Worm (Caenorhabditis elegans): ENCODE measurements around the gene H20J04.1.

Gene H20J04.1

DNA sequence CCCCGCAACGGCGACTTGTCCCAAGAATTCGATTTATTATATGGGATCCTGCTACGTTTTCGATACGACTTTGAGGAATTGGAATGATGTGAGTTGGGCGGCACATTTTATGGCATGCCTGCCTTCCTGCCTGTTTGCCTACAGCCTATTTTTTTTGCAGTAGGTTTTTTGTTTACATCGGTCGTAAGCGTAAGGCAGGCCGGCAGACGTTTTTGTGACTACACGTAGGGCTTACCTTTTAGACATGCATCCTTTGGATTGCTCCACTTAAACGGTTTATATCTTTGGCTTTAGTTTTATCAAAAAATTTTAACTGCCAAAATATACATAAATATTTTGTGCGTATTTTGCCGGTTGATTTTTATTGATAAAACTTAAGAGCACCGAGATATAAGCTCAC lies 3.8 kb downstream of the H20J04.1 start:
- no peak for TF ChIP-seq fos-1 (tag; optimal IDR thresholded peaks at IDR 0.05)

DNA sequence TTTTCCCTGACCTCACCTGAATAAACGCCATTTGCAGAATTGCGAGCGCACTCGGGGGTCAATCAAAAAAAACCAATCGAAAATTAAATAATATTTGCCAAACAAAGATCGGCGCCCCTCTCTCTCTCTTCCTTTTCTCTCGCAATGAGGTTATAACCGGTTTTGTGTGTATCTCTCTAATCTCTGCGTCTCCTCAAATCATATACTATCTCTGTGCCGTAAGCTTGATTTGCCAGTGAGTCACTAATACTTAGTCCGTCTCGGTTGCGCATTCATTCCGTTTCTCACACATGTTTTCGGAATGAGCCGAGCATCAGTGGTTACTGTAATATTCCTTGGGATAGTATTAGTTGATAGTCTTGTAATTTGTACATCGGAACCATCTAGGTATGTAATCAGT lies 6.7 kb downstream of the H20J04.1 start:
- TF ChIP-seq nhr-237 (tag; optimal IDR thresholded peaks at IDR 0.05) (no peak), sma-3 (GFP tag; optimal IDR thresholded peaks at IDR 0.05) (peak; percentile 25), F13H6.1 (tag; optimal IDR thresholded peaks at IDR 0.05) (peak; percentile 41), fos-1 (tag; optimal IDR thresholded peaks at IDR 0.05) (peak; percentile 37), blmp-1 (tag; optimal IDR thresholded peaks at IDR 0.05; ENCODE audit: insufficient read depth) (no peak)

DNA sequence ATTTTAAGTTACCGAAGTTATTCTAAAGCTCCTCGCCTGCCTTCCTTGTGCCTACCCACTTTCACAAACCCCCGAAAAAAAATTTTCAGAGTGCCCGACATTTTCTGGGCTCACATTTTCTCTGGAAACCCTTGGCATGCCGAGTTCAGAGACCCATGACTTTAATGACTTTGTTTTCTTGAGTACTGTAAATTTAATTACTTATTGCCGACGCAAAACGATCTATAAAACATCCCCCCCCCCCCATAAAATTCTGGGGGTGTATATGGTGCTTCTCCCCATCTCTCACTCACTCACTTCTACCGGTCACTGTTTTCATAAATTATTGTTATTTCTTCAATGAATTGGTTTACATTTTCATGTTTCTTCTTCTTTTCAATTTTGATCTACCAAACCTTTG lies 12.5 kb downstream of the H20J04.1 start, which contains the start of gene try-9:
TSS of gene try-9 (plus strand) at position 301 of the 400 bp plus-strand sequence.
- no peak for TF ChIP-seq crh-2 (tag; optimal IDR thresholded peaks at IDR 0.05)
- no peak for TF ChIP-seq sem-4 (tag; optimal IDR thresholded peaks at IDR 0.05)
- no peak for TF ChIP-seq ama-1 (optimal IDR thresholded peaks at IDR 0.05)
- no peak for TF ChIP-seq fos-1 (tag; optimal IDR thresholded peaks at IDR 0.05)
- no peak for TF ChIP-seq sma-9 (GFP tag; optimal IDR thresholded peaks at IDR 0.05)
- no peak for TF ChIP-seq sma-9 (tag; optimal IDR thresholded peaks at IDR 0.05)
- no peak for TF ChIP-seq elt-1 (tag; optimal IDR thresholded peaks at IDR 0.05)
- no peak for TF ChIP-seq ztf-4 (tag; optimal IDR thresholded peaks at IDR 0.05)
- TF ChIP-seq C34F6.9 (tag; optimal IDR thresholded peaks at IDR 0.05): no peak
- no peak for TF ChIP-seq gmeb-1 (tag; optimal IDR thresholded peaks at IDR 0.05)
- no peak for TF ChIP-seq nhr-10 (tag; optimal IDR thresholded peaks at IDR 0.05)
- no peak for TF ChIP-seq ceh-82 (tag; optimal IDR thresholded peaks at IDR 0.05)
- TF ChIP-seq nhr-237 (tag; optimal IDR thresholded peaks at IDR 0.05): no peak
- no peak for TF ChIP-seq unc-62 (GFP tag; optimal IDR thresholded peaks at IDR 0.05)
- TF ChIP-seq mbf-1 (tag; optimal IDR thresholded peaks at IDR 0.05): no peak
- no peak for TF ChIP-seq blmp-1 (tag; optimal IDR thresholded peaks at IDR 0.05; ENCODE audit: insufficient read depth)
- TF ChIP-seq mab-5 (tag; optimal IDR thresholded peaks at IDR 0.05): no peak
- no peak for TF ChIP-seq unc-55 (GFP tag; optimal IDR thresholded peaks at IDR 0.05)
- TF ChIP-seq zag-1 (tag; optimal IDR thresholded peaks at IDR 0.05): no peak
- no peak for TF ChIP-seq peb-1 (tag; optimal IDR thresholded peaks at IDR 0.05)

DNA sequence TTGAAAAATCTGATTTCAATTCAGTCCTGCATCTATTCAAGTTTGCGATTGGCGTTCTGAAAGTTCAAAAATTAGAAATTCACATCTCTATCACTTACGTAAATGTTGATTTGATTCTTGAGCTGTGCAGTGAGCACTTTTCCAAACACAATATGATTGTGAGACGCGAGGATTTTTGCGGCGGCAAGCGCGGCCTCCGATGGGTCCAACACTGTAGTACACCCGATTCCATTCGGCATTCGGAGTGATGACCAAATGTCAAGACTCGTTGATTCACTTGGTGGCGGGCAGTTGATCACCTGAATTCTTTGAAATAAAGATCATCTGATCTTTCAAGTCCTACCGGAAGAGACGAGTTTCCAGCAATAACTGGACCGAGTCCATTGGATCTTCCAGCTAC lies 14.3 kb downstream of the H20J04.1 start:
- TF ChIP-seq aly-2 (tag; optimal IDR thresholded peaks at IDR 0.05) (no peak), ceh-16 (tag; optimal IDR thresholded peaks at IDR 0.05) (no peak), lin-13 (GFP tag; optimal IDR thresholded peaks at IDR 0.05) (no peak), gmeb-1 (tag; optimal IDR thresholded peaks at IDR 0.05) (no peak), C34F6.9 (tag; optimal IDR thresholded peaks at IDR 0.05) (no peak), sma-9 (GFP tag; optimal IDR thresholded peaks at IDR 0.05) (no peak), sma-9 (tag; optimal IDR thresholded peaks at IDR 0.05) (no peak), nhr-129 (tag; optimal IDR thresholded peaks at IDR 0.05) (no peak)

DNA sequence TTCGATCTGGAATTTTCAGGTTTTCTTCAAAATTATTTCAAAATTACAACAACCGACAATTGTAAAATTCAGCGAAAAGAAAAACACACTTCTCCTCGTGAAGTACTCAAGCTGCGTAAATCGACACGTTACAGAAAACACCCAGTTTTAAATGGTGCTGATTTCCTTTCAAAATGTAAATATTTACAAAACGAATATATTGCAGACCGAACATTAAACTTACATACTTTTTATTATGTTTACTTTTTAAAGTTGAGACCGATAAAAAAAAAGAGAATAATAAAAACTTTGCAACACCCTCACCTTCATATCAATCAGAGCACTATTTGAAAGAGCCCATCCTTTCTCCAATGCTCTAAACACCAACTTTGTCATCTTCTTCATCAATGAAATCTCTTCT lies 15.4 kb downstream of the H20J04.1 start:
- TF ChIP-seq ztf-4 (tag; optimal IDR thresholded peaks at IDR 0.05) (no peak), aly-2 (tag; optimal IDR thresholded peaks at IDR 0.05) (no peak), F13H6.1 (tag; optimal IDR thresholded peaks at IDR 0.05) (no peak), ZK546.5 (tag; optimal IDR thresholded peaks at IDR 0.05) (no peak), mab-5 (tag; optimal IDR thresholded peaks at IDR 0.05) (no peak), mbf-1 (tag; optimal IDR thresholded peaks at IDR 0.05) (no peak), elt-3 (tag; optimal IDR thresholded peaks at IDR 0.05) (no peak), C34F6.9 (tag; optimal IDR thresholded peaks at IDR 0.05) (no peak), nhr-11 (tag; optimal IDR thresholded peaks at IDR 0.05) (no peak), unc-55 (GFP tag; optimal IDR thresholded peaks at IDR 0.05) (no peak), ztf-11 (tag; optimal IDR thresholded peaks at IDR 0.05) (no peak), ama-1 (optimal IDR thresholded peaks at IDR 0.05) (no peak), nhr-23 (tag; optimal IDR thresholded peaks at IDR 0.05) (no peak), nhr-21 (tag; optimal IDR thresholded peaks at IDR 0.05) (no peak)

DNA sequence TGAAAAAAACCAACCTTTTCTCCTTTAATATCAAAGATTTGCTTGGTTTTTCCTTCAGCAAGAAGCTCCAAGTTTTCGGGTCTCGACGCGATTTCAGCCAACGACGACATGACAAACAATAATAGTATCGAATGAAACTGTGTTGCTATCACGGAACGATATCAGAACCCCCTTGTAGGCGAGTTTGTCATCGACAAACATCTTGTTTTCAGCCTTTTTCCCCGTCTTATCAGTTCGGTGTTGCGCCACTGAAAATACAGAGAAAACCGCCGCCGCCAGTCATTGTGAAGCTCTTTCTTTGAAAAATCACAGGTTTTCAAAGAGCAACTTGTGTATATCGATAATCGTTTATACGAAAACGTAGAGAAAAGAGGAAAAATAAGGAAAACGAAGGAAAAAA lies 17.0 kb downstream of the H20J04.1 start, which contains the start of gene paic-1:
TSS of gene paic-1 (minus strand) at position 120 of the 400 bp plus-strand sequence.
- no peak for TF ChIP-seq peb-1 (tag; optimal IDR thresholded peaks at IDR 0.05)
- TF ChIP-seq crh-2 (tag; optimal IDR thresholded peaks at IDR 0.05): peak; percentile 3
- TF ChIP-seq fos-1 (tag; optimal IDR thresholded peaks at IDR 0.05): peak; percentile 57
- no peak for TF ChIP-seq mbf-1 (tag; optimal IDR thresholded peaks at IDR 0.05)
- no peak for TF ChIP-seq ama-1 (optimal IDR thresholded peaks at IDR 0.05)
- no peak for TF ChIP-seq zag-1 (tag; optimal IDR thresholded peaks at IDR 0.05)
- no peak for TF ChIP-seq Y55F3AM.14 (GFP tag; optimal IDR thresholded peaks at IDR 0.05)
